Fruit fly (Drosophila melanogaster): ENCODE results near the gene CG14367.

dm6 chr3R:13718076-13718475, 24.2 kb downstream of the CG14367 start, which contains the start of gene Ubc87F:
- TF ChIP-seq ss (GFP tag; optimal IDR thresholded peaks at IDR 0.05) (no peak), Hr4 (GFP tag; optimal IDR thresholded peaks at IDR 0.05) (no peak), Eip75B (GFP tag; optimal IDR thresholded peaks at IDR 0.05) (no peak), CG3919 (GFP tag; optimal IDR thresholded peaks at IDR 0.05) (no peak), Eip78C (GFP tag) (no peak), lz (GFP tag; optimal IDR thresholded peaks at IDR 0.05) (no peak), vri (GFP tag; optimal IDR thresholded peaks at IDR 0.05) (no peak), Eip93F (GFP tag; optimal IDR thresholded peaks at IDR 0.05) (no peak), Smox (GFP tag; optimal IDR thresholded peaks at IDR 0.05) (no peak), CG6854 (GFP tag; optimal IDR thresholded peaks at IDR 0.05) (no peak), CG32006 (GFP tag; optimal IDR thresholded peaks at IDR 0.05) (no peak)
